Fruit fly (Drosophila melanogaster) whole organism, embryonic: ENCODE results near the gene mas.
A peak's percentile ranks its signal among the peaks of the same experiment; 100 is the strongest.

Experiments used
- Asciz ChIP-seq: fragments of 200-800 bp; sonication (Bioruptor generic); optimal IDR thresholded peaks from 2 replicates; lab custom pipeline; 2017; ENCODE audit warnings: missing biosample characterization, mild to moderate bottlenecking, missing genetic modification characterization, missing genetic modification reagents
- Blimp-1 ChIP-seq: fragments of 200-800 bp; sonication (Bioruptor generic); optimal IDR thresholded peaks from 3 replicates; lab custom pipeline; 2018; ENCODE audit warnings: missing biosample characterization, missing genetic modification characterization, mild to moderate bottlenecking, moderate library complexity, missing genetic modification reagents
- CG11504 ChIP-seq: fragments of 200-800 bp; sonication (Bioruptor generic); optimal IDR thresholded peaks from 3 replicates; lab custom pipeline; 2019; ENCODE audit warnings: missing biosample characterization, mild to moderate bottlenecking, missing genetic modification characterization, moderate library complexity
- CG13894 ChIP-seq: fragments of 200-800 bp; sonication (Bioruptor generic); optimal IDR thresholded peaks from 3 replicates; lab custom pipeline; 2018; ENCODE audit warnings: missing biosample characterization, mild to moderate bottlenecking, missing genetic modification characterization, moderate library complexity
- CG15601 ChIP-seq: fragments of 200-800 bp; sonication (Bioruptor generic); optimal IDR thresholded peaks from 3 replicates; lab custom pipeline; 2019; ENCODE audit warnings: missing biosample characterization, mild to moderate bottlenecking, missing genetic modification characterization, moderate library complexity
- CG17328 ChIP-seq: fragments of 200-800 bp; sonication (Bioruptor generic); IDR thresholded peaks from 2 replicates; pipeline ENCODE4 v1.3.6; 2022; ENCODE audit warnings: missing biosample characterization, missing genetic modification characterization
- CG17359 ChIP-seq: fragments of 200-800 bp; sonication (Bioruptor generic); optimal IDR thresholded peaks from 3 replicates; lab custom pipeline; 2018; ENCODE audit warnings: missing biosample characterization, mild to moderate bottlenecking, missing genetic modification characterization, moderate library complexity
- CG18011 ChIP-seq: fragments of 200-800 bp; sonication (Bioruptor generic); optimal IDR thresholded peaks from 2 replicates; lab custom pipeline; 2017; ENCODE audit warnings: missing biosample characterization, missing genetic modification characterization, mild to moderate bottlenecking, moderate library complexity, missing genotype
- CG2202 ChIP-seq: fragments of 200-800 bp; sonication (Bioruptor generic); optimal IDR thresholded peaks from 2 replicates; lab custom pipeline; 2018; ENCODE audit warnings: missing biosample characterization, mild to moderate bottlenecking, missing genetic modification characterization
- CG2678 ChIP-seq: fragments of 200-800 bp; sonication (Bioruptor generic); optimal IDR thresholded peaks from 3 replicates; lab custom pipeline; 2019; ENCODE audit warnings: missing biosample characterization, mild to moderate bottlenecking, missing genetic modification characterization, moderate library complexity
- CG2875 ChIP-seq: fragments of 200-800 bp; sonication (Bioruptor generic); optimal IDR thresholded peaks from 2 replicates; lab custom pipeline; 2017; ENCODE audit warnings: missing biosample characterization, mild to moderate bottlenecking, missing genetic modification characterization, missing genetic modification reagents
- CG3163 ChIP-seq: fragments of 200-800 bp; sonication (Bioruptor generic); optimal IDR thresholded peaks from 3 replicates; lab custom pipeline; 2016; ENCODE audit warnings: missing biosample characterization, missing genetic modification characterization
- CG32532 ChIP-seq: fragments of 200-800 bp; sonication (Bioruptor generic); IDR thresholded peaks from 2 replicates; pipeline ENCODE4 v1.3.6; 2022; ENCODE audit warnings: missing biosample characterization, missing genetic modification characterization
- CG32772 ChIP-seq: fragments of 200-800 bp; sonication (Bioruptor generic); IDR thresholded peaks from 2 replicates; pipeline ENCODE4 v1.3.6; 2022; ENCODE audit warnings: missing biosample characterization, missing genetic modification characterization
- CG34376 ChIP-seq: fragments of 200-800 bp; sonication (Bioruptor generic); optimal IDR thresholded peaks from 2 replicates; lab custom pipeline; 2018; ENCODE audit warnings: missing biosample characterization, mild to moderate bottlenecking, missing genetic modification characterization
- CG6272 ChIP-seq: fragments of 200-800 bp; sonication (Bioruptor generic); IDR thresholded peaks from 2 replicates; pipeline ENCODE4 v1.3.6; 2022; ENCODE audit warnings: missing biosample characterization, missing genetic modification characterization
- Dfd ChIP-seq, 2 experiments: fragments of >200 bp; optimal IDR thresholded peaks; 2 replicates each; lab custom pipeline; 2017; ENCODE audit warnings: missing biosample characterization in 2 of 2, missing genetic modification characterization in 2 of 2
- Dref ChIP-seq: fragments of 200-800 bp; sonication (Bioruptor generic); IDR thresholded peaks from 2 replicates; pipeline ENCODE4 v1.3.6; 2022; ENCODE audit warnings: missing biosample characterization, missing genetic modification characterization
- Fer3 ChIP-seq: fragments of 200-800 bp; sonication (Bioruptor generic); optimal IDR thresholded peaks from 2 replicates; lab custom pipeline; 2018; ENCODE audit warnings: missing biosample characterization, mild to moderate bottlenecking, missing genetic modification characterization, moderate library complexity
- GATAe ChIP-seq: fragments of 200-800 bp; sonication (Bioruptor generic); conservative IDR thresholded peaks from 2 replicates; pipeline ENCODE4 v1.3.6; 2022; ENCODE audit warnings: missing biosample characterization, missing genetic modification characterization
- H2.0 ChIP-seq: fragments of 200-800 bp; sonication (Bioruptor generic); IDR thresholded peaks from 2 replicates; pipeline ENCODE4 v1.3.6; 2022; ENCODE audit warnings: missing biosample characterization, missing genetic modification characterization
- Hr51 ChIP-seq, 2 experiments: fragments of 200-800 bp; sonication (Bioruptor generic); optimal IDR thresholded peaks; 2 replicates in 1 of 2; 3 replicates in 1 of 2; lab custom pipeline; 2016 to 2018; ENCODE audit warnings: missing biosample characterization in 2 of 2, missing genetic modification characterization in 2 of 2, mild to moderate bottlenecking in 1 of 2, moderate library complexity in 1 of 2
- Oaz ChIP-seq: fragments of 200-800 bp; sonication (Bioruptor generic); IDR thresholded peaks from 2 replicates; pipeline ENCODE4 v1.3.6; 2022; ENCODE audit warnings: missing biosample characterization, missing genetic modification characterization
- PHDP ChIP-seq: fragments of 200-800 bp; sonication (Bioruptor generic); optimal IDR thresholded peaks from 3 replicates; lab custom pipeline; 2018; ENCODE audit warnings: missing biosample characterization, mild to moderate bottlenecking, missing genetic modification characterization, moderate library complexity
- Stat92E ChIP-seq, 3 experiments: fragments of >200 bp in 2 of 3; fragments of 200-800 bp in 1 of 3; sonication (Bioruptor generic) in 1 of 3; optimal IDR thresholded peaks; 2 replicates each; lab custom pipeline; 2017 to 2019; ENCODE audit warnings: missing biosample characterization in 3 of 3, missing genetic modification characterization in 3 of 3, mild to moderate bottlenecking in 1 of 3, moderate library complexity in 1 of 3
- abd-A ChIP-seq: fragments of 200-800 bp; sonication (Bioruptor generic); optimal IDR thresholded peaks from 3 replicates; lab custom pipeline; 2019; ENCODE audit warnings: missing biosample characterization, mild to moderate bottlenecking, missing genetic modification characterization, moderate library complexity
- chinmo ChIP-seq: fragments of 200-800 bp; sonication (Bioruptor generic); IDR thresholded peaks from 4 replicates; pipeline ENCODE4 v1.3.6; 2022; ENCODE audit warnings: missing biosample characterization, missing genetic modification characterization; ENCODE audit not compliant: partially characterized antibody
- ci ChIP-seq: fragments of 200-800 bp; sonication (Bioruptor generic); IDR thresholded peaks from 3 replicates; pipeline ENCODE4 v1.3.6; 2022; ENCODE audit warnings: missing biosample characterization, missing genetic modification characterization
- exex ChIP-seq: fragments of 200-800 bp; sonication (Bioruptor generic); optimal IDR thresholded peaks from 4 replicates; lab custom pipeline; 2018; ENCODE audit warnings: missing biosample characterization, mild to moderate bottlenecking, missing genetic modification characterization, moderate library complexity
- gce ChIP-seq: fragments of 200-800 bp; sonication (Bioruptor generic); IDR thresholded peaks from 3 replicates; pipeline ENCODE4 v1.3.6; 2022; ENCODE audit warnings: missing biosample characterization, missing genetic modification characterization
- grn ChIP-seq: fragments of 200-800 bp; sonication (Bioruptor generic); optimal IDR thresholded peaks from 3 replicates; lab custom pipeline; 2017; ENCODE audit warnings: missing biosample characterization, missing genetic modification characterization
- gsb-n ChIP-seq: fragments of 200-800 bp; sonication (Bioruptor generic); optimal IDR thresholded peaks from 3 replicates; lab custom pipeline; 2018; ENCODE audit warnings: missing biosample characterization, mild to moderate bottlenecking, missing genetic modification characterization
- hkb ChIP-seq, 2 experiments: fragments of 200-800 bp in 1 of 2; fragments of >200 bp in 1 of 2; sonication (Bioruptor generic) in 1 of 2; IDR thresholded peaks in 1 of 2; optimal IDR thresholded peaks in 1 of 2; 2 replicates each; pipeline versions ENCODE4 v1.3.6 to Lab custom; 2017 to 2022; ENCODE audit warnings: missing biosample characterization in 1 of 2, missing genetic modification characterization in 1 of 2
- insv ChIP-seq, 2 experiments: fragments of 200-800 bp; sonication (Bioruptor generic); optimal IDR thresholded peaks; 3 replicates each; lab custom pipeline; 2016 to 2018; ENCODE audit warnings: missing biosample characterization in 2 of 2, missing genetic modification characterization in 2 of 2
- knrl ChIP-seq: fragments of 200-800 bp; sonication (Bioruptor generic); IDR thresholded peaks from 3 replicates; pipeline ENCODE4 v1.3.6; 2022; ENCODE audit warnings: missing biosample characterization, missing genetic modification characterization; ENCODE audit not compliant: partially characterized antibody
- mld ChIP-seq: fragments of 200-800 bp; sonication (Bioruptor generic); IDR thresholded peaks from 3 replicates; pipeline ENCODE4 v1.3.6; 2022; ENCODE audit warnings: missing biosample characterization, missing genetic modification characterization; ENCODE audit not compliant: partially characterized antibody
- pb ChIP-seq: fragments of 200-800 bp; sonication (Bioruptor generic); optimal IDR thresholded peaks from 3 replicates; lab custom pipeline; 2016; ENCODE audit warnings: missing biosample characterization, missing genetic modification characterization
- pho ChIP-seq: fragments of 200-800 bp; sonication (Bioruptor generic); optimal IDR thresholded peaks from 2 replicates; lab custom pipeline; 2016; ENCODE audit warnings: missing biosample characterization, missing genetic modification characterization
- pzg ChIP-seq: fragments of 200-800 bp; sonication (Bioruptor generic); optimal IDR thresholded peaks from 3 replicates; lab custom pipeline; 2018; ENCODE audit warnings: missing biosample characterization, mild to moderate bottlenecking, missing genetic modification characterization, moderate library complexity
- sd ChIP-seq: fragments of 200-800 bp; sonication (Bioruptor generic); optimal IDR thresholded peaks from 3 replicates; lab custom pipeline; 2018; ENCODE audit warnings: missing biosample characterization, mild to moderate bottlenecking, missing genetic modification characterization, moderate library complexity
- sob ChIP-seq: fragments of 200-800 bp; sonication (Bioruptor generic); IDR thresholded peaks from 2 replicates; pipeline ENCODE4 v1.3.6; 2022; ENCODE audit warnings: missing biosample characterization, missing genetic modification characterization

Gene mas

dm6 chr3L:4119636-4120357, 47.5 kb downstream of the mas start (continued):
- TF ChIP-seq sob, result no peak
- TF ChIP-seq, all 482 proteins: peak for 52

- peak in 1 of 3 experiments; percentile 3 for TF ChIP-seq Stat92E (GFP tag; optimal IDR thresholded peaks at IDR 0.05; lab: Kevin White, UChicago)
- TF ChIP-seq CG32772 (GFP tag; lab: Robert Waterston, UW), result 0 out of 2 replicates have a peak, but pooled peaks have one; percentile 11
- no peak for TF ChIP-seq pho (GFP tag; lab: Kevin White, UChicago)
- TF ChIP-seq hkb (optimal IDR thresholded peaks at IDR 0.05; lab: Kevin White, UChicago), result no peak
- TF ChIP-seq hkb (GFP tag; IDR thresholded peaks at IDR 0.05; lab: Robert Waterston, UW), result no peak
- TF ChIP-seq Blimp-1, result peak; percentile 47
These were observed 48.9 kb downstream of the mas start for dm6 chr3L:4118339-4118738.

dm6 chr3L:4117493-4117892, 49.8 kb downstream of the mas start:
- TF ChIP-seq CG17328 (GFP tag; lab: Robert Waterston, UW) (no peak), sd (peak; percentile 23), chinmo (0 out of 4 replicates have a peak, but pooled peaks have one; percentile 59), CG13894 (tag; lab: Kevin White, UChicago) (peak; percentile 74), abd-A (tag; lab: Kevin White, UChicago) (peak; percentile 16), CG3163 (no peak)

- TF ChIP-seq GATAe (GFP tag; lab: Robert Waterston, UW) (no peak), gce (GFP tag; lab: Robert Waterston, UW) (0 out of 3 replicates have a peak, but pooled peaks have one; percentile 13), CG6272 (GFP tag; lab: Robert Waterston, UW) (no peak), CG32532 (GFP tag; lab: Robert Waterston, UW) (peak; percentile 9; the same call in 1 of the 2 replicates), PHDP (peak; percentile 16), CG2202 (peak; percentile 3), gsb-n (tag; lab: Kevin White, UChicago) (no peak), Oaz (GFP tag; lab: Robert Waterston, UW) (no peak), CG2875 (peak; percentile 22), Dref (no peak), exex (tag; lab: Kevin White, UChicago) (peak; percentile 33), CG15601 (tag; lab: Kevin White, UChicago) (peak; percentile 16), CG17359 (tag; lab: Kevin White, UChicago) (no peak), knrl (GFP tag; lab: Robert Waterston, UW) (no peak), CG2678 (peak; percentile 13), H2.0 (GFP tag; lab: Robert Waterston, UW) (no peak), CG11504 (tag; lab: Kevin White, UChicago) (no peak), Asciz (GFP tag; lab: Kevin White, UChicago) (no peak), CG34376 (GFP tag; lab: Kevin White, UChicago) (peak; percentile 12), CG18011 (no peak), Fer3 (tag; lab: Kevin White, UChicago) (peak; percentile 10), Dfd (GFP tag; optimal IDR thresholded peaks at IDR 0.05; lab: Kevin White, UChicago) (no peak), Hr51 (GFP tag; optimal IDR thresholded peaks at IDR 0.05; lab: Kevin White, UChicago) (peak in 1 of 2 experiments; percentile 3), pb (no peak), mld (GFP tag; lab: Robert Waterston, UW) (0 out of 3 replicates have a peak, but pooled peaks have one; percentile 34), insv (GFP tag; optimal IDR thresholded peaks at IDR 0.05; lab: Kevin White, UChicago) (no peak), grn (GFP tag; lab: Kevin White, UChicago) (peak; percentile 49), pzg (GFP tag; lab: Kevin White, UChicago) (no peak), ci (GFP tag; lab: Robert Waterston, UW) (peak; percentile 55; the same call in 2 of the 3 replicates)
These were observed 50.5 kb downstream of the mas start for dm6 chr3L:4116490-4117367.
